Worm (Caenorhabditis elegans): ENCODE results near the gene srbc-75.

DNA sequence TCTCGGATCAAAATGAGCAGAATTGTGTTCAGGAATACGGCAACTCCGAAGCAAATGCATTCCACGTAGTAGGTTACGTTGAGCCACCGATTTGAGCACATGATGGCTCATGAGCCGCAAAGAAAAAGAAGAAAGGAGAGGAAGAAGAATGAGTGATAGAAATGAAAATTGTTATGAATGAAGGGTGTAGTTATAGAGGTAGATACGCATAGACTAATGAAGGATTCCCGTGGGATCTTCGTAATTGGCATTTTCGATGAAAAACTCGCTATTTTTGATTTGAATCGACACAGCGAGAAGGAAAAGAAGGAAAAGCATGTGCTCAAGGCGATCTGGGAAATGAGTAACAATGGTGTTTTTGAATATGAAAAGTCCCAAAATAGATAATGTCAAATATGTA, 40.2 kb downstream of the srbc-75 start, which contains the start of gene str-96:
- no peak for TF ChIP-seq flt-1 (GFP tag; IDR thresholded peaks at IDR 0.05)
- TF ChIP-seq cog-1 (tag; optimal IDR thresholded peaks at IDR 0.05): no peak
- no peak for TF ChIP-seq ref-1 (GFP tag; conservative IDR thresholded peaks at IDR 0.05)
